Worm (Caenorhabditis elegans) whole organism, L2 larva: Measurements from ENCODE around the gene C17H12.2.
"Not testable (repeated sequence)": the region's sequence is repeated elsewhere in the genome, so short reads cannot be mapped to it uniquely, and the experiment has no call there.

ENCODE experiments used
- C34F6.9 ChIP-seq: fragments of 150-350 bp; optimal IDR thresholded peaks from 2 replicates; lab custom pipeline; 2014; ENCODE audit warnings: missing biosample characterization, missing genetic modification characterization
- Y55F3AM.14 ChIP-seq: fragments of 200-800 bp; sonication (Bioruptor generic); optimal IDR thresholded peaks from 2 replicates; lab custom pipeline; 2018; ENCODE audit warnings: mild to moderate bottlenecking, missing genetic modification characterization, missing compliant biosample characterization
- ZK546.5 ChIP-seq: sonication (generic microtip); optimal IDR thresholded peaks from 2 replicates; lab custom pipeline; 2017; ENCODE audit warnings: missing biosample characterization, missing genetic modification characterization
- alr-1 ChIP-seq: fragments of 150-350 bp; optimal IDR thresholded peaks from 2 replicates; lab custom pipeline; 2014; ENCODE audit warnings: missing biosample characterization, missing genetic modification characterization
- aly-2 ChIP-seq: fragments of 150-350 bp; optimal IDR thresholded peaks from 2 replicates; lab custom pipeline; 2014; ENCODE audit warnings: missing biosample characterization, missing genetic modification characterization
- blmp-1 ChIP-seq: sonication (generic microtip); optimal IDR thresholded peaks from 2 replicates; lab custom pipeline; 2017; ENCODE audit warnings: missing genetic modification characterization, mild to moderate bottlenecking, missing compliant biosample characterization, antibody characterized with exemption, moderate library complexity; ENCODE audit not compliant: insufficient read depth
- ceh-16 ChIP-seq: fragments of 150-350 bp; optimal IDR thresholded peaks from 2 replicates; lab custom pipeline; 2014; ENCODE audit warnings: missing biosample characterization, missing genetic modification characterization
- crh-2 ChIP-seq: sonication (generic microtip); optimal IDR thresholded peaks from 2 replicates; lab custom pipeline; 2017; ENCODE audit warnings: missing biosample characterization, missing genetic modification characterization
- dmd-4 ChIP-seq: sonication (generic microtip); optimal IDR thresholded peaks from 2 replicates; lab custom pipeline; 2017; ENCODE audit warnings: missing biosample characterization, missing genetic modification characterization
- egl-27 ChIP-seq: sonication (generic microtip); optimal IDR thresholded peaks from 3 replicates; lab custom pipeline; 2017; ENCODE audit warnings: missing biosample characterization, missing genetic modification reagents, missing genetic modification characterization
- elt-3 ChIP-seq: sonication (generic microtip); optimal IDR thresholded peaks from 2 replicates; lab custom pipeline; 2017; ENCODE audit warnings: missing biosample characterization, missing genetic modification characterization
- fos-1 ChIP-seq: fragments of 150-350 bp; optimal IDR thresholded peaks from 2 replicates; lab custom pipeline; 2014; ENCODE audit warnings: missing biosample characterization, missing genetic modification characterization
- gmeb-1 ChIP-seq: fragments of 150-350 bp; optimal IDR thresholded peaks from 2 replicates; lab custom pipeline; 2014; ENCODE audit warnings: missing biosample characterization, missing genetic modification characterization
- lin-13 ChIP-seq: fragments of 150-350 bp; optimal IDR thresholded peaks from 2 replicates; lab custom pipeline; 2014; ENCODE audit warnings: missing biosample characterization, missing genetic modification reagents, missing genetic modification characterization
- mab-5 ChIP-seq: fragments of 150-350 bp; optimal IDR thresholded peaks from 2 replicates; lab custom pipeline; 2014; ENCODE audit warnings: missing biosample characterization, missing genetic modification characterization
- mbf-1 ChIP-seq: sonication (generic microtip); optimal IDR thresholded peaks from 2 replicates; lab custom pipeline; 2017; ENCODE audit warnings: missing biosample characterization, missing genetic modification characterization
- mdl-1 ChIP-seq, 2 experiments: fragments of 150-350 bp in 1 of 2; sonication (generic microtip) in 1 of 2; optimal IDR thresholded peaks; 2 replicates each; lab custom pipeline; 2017; ENCODE audit warnings: missing biosample characterization in 2 of 2, missing genetic modification characterization in 2 of 2
- nhr-10 ChIP-seq: sonication (generic microtip); optimal IDR thresholded peaks from 2 replicates; lab custom pipeline; 2017; ENCODE audit warnings: missing biosample characterization, missing genetic modification characterization
- nhr-11 ChIP-seq: fragments of 150-350 bp; optimal IDR thresholded peaks from 2 replicates; lab custom pipeline; 2014; ENCODE audit warnings: missing biosample characterization, missing genetic modification characterization
- nhr-12 ChIP-seq: fragments of 150-350 bp; optimal IDR thresholded peaks from 2 replicates; lab custom pipeline; 2014; ENCODE audit warnings: missing biosample characterization, missing genetic modification characterization
- nhr-129 ChIP-seq: fragments of 150-350 bp; optimal IDR thresholded peaks from 2 replicates; lab custom pipeline; 2014; ENCODE audit warnings: missing biosample characterization, missing genetic modification characterization
- nhr-21 ChIP-seq: fragments of 150-350 bp; optimal IDR thresholded peaks from 2 replicates; lab custom pipeline; 2014; ENCODE audit warnings: missing biosample characterization, missing genetic modification characterization
- nhr-23 ChIP-seq: fragments of 150-350 bp; optimal IDR thresholded peaks from 2 replicates; lab custom pipeline; 2014; ENCODE audit warnings: missing biosample characterization, missing genetic modification reagents, missing genetic modification characterization
- nhr-237 ChIP-seq: fragments of 150-350 bp; optimal IDR thresholded peaks from 2 replicates; lab custom pipeline; 2014; ENCODE audit warnings: missing biosample characterization, missing genetic modification characterization
- nhr-6 ChIP-seq: fragments of 150-350 bp; optimal IDR thresholded peaks from 2 replicates; lab custom pipeline; 2014; ENCODE audit warnings: missing biosample characterization, missing genetic modification characterization
- nhr-77 ChIP-seq: fragments of 150-350 bp; optimal IDR thresholded peaks from 2 replicates; lab custom pipeline; 2014; ENCODE audit warnings: missing biosample characterization, missing genetic modification characterization
- sem-4 ChIP-seq: fragments of 150-350 bp; optimal IDR thresholded peaks from 2 replicates; lab custom pipeline; 2014; ENCODE audit warnings: missing biosample characterization, missing genetic modification reagents, missing genetic modification characterization
- skn-1 ChIP-seq: sonication (generic microtip); optimal IDR thresholded peaks from 2 replicates; lab custom pipeline; 2017; ENCODE audit warnings: missing biosample characterization, missing genetic modification characterization
- sma-3 ChIP-seq: sonication (generic microtip); optimal IDR thresholded peaks from 2 replicates; lab custom pipeline; 2016; ENCODE audit warnings: missing genetic modification reagents, missing genetic modification characterization, missing compliant biosample characterization
- snpc-4 ChIP-seq: fragments of 150-350 bp; optimal IDR thresholded peaks from 2 replicates; lab custom pipeline; 2014; ENCODE audit warnings: missing biosample characterization, missing genetic modification characterization
- unc-39 ChIP-seq: fragments of 150-350 bp; optimal IDR thresholded peaks from 2 replicates; lab custom pipeline; 2014; ENCODE audit warnings: missing biosample characterization, missing genetic modification characterization
- unc-62 ChIP-seq: fragments of 150-350 bp; optimal IDR thresholded peaks from 2 replicates; lab custom pipeline; 2014; ENCODE audit warnings: missing biosample characterization, missing genetic modification reagents, missing genetic modification characterization
- zag-1 ChIP-seq: fragments of 150-350 bp; optimal IDR thresholded peaks from 2 replicates; lab custom pipeline; 2014; ENCODE audit warnings: missing biosample characterization, missing genetic modification characterization
- ztf-11 ChIP-seq: sonication (generic microtip); optimal IDR thresholded peaks from 2 replicates; lab custom pipeline; 2017; ENCODE audit warnings: missing biosample characterization, missing genetic modification characterization
- ztf-4 ChIP-seq: fragments of 150-350 bp; optimal IDR thresholded peaks from 2 replicates; lab custom pipeline; 2014; ENCODE audit warnings: missing biosample characterization, missing genetic modification characterization

C17H12.2 gene

ce11 chrIV:6833617-6834016 is 43.3 kb upstream of the C17H12.2 start:
- no peak for TF ChIP-seq ztf-4 (tag; lab: Kevin White, UChicago)
- no peak for TF ChIP-seq unc-62 (GFP tag; lab: Kevin White, UChicago)
- TF ChIP-seq nhr-6 (tag; lab: Kevin White, UChicago): no peak
- TF ChIP-seq mab-5 (tag; lab: Kevin White, UChicago): peak; percentile 84
- peak; percentile 25 for TF ChIP-seq sem-4 (tag; lab: Kevin White, UChicago)
- no peak for TF ChIP-seq nhr-21 (tag; lab: Kevin White, UChicago)
- TF ChIP-seq egl-27 (tag; lab: Kevin White, UChicago): no peak

ce11 chrIV:6832194-6832593 is 41.9 kb upstream of the C17H12.2 start:
- TF ChIP-seq nhr-6 (tag; lab: Kevin White, UChicago): no peak
- TF ChIP-seq mdl-1 (tag; optimal IDR thresholded peaks at IDR 0.05; lab: Kevin White, UChicago): no peak
- TF ChIP-seq alr-1 (tag; lab: Kevin White, UChicago): no peak
- TF ChIP-seq ztf-11: no peak
- no peak for TF ChIP-seq ZK546.5 (tag; lab: Kevin White, UChicago)
- TF ChIP-seq lin-13 (GFP tag; lab: Kevin White, UChicago): no peak
- TF ChIP-seq skn-1: no peak
- TF ChIP-seq elt-3 (tag; lab: Kevin White, UChicago): no peak
- no peak for TF ChIP-seq nhr-23 (tag; lab: Kevin White, UChicago)
- no peak for TF ChIP-seq unc-39 (tag; lab: Kevin White, UChicago)
- TF ChIP-seq nhr-21 (tag; lab: Kevin White, UChicago): no peak
- no peak for TF ChIP-seq ceh-16 (tag; lab: Kevin White, UChicago)
- no peak for TF ChIP-seq nhr-11 (tag; lab: Kevin White, UChicago)
- no peak for TF ChIP-seq snpc-4 (tag; lab: Kevin White, UChicago)
- no peak for TF ChIP-seq zag-1 (tag; lab: Kevin White, UChicago)
- TF ChIP-seq blmp-1: no peak
- TF ChIP-seq nhr-129 (tag; lab: Kevin White, UChicago): no peak
- no peak for TF ChIP-seq Y55F3AM.14 (GFP tag; lab: Kevin White, UChicago)
- TF ChIP-seq, all 48 proteins: peak for 0

DNA sequence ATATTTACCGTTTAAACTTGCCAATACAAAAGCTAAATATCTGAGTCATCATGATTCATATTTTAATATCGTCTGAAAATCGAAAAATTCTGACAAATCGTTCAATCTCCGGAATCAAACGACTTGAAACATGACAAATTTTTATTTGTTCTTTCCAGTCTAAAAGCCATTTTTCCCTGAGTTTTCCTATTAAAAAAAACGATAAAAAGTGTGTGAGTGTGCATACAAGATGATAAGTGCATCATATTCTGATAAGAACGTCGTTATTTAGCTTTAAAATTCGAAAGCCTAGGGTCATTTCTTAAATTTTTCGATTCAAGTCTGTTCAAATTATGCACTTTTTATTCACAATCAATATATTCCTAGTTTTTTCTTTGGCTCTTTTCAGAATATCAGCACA is 39.6 kb upstream of the C17H12.2 start, which contains the start of gene H20E11.1:
Gene H20E11.1 (plus strand): TSS at position 244 of the 400 bp plus-strand sequence.
- TF ChIP-seq fos-1 (tag; lab: Kevin White, UChicago) (peak; percentile 94), nhr-11 (tag; lab: Kevin White, UChicago) (no peak)

- TF ChIP-seq ztf-4 (tag; lab: Kevin White, UChicago); sma-3; C34F6.9 (tag; lab: Kevin White, UChicago): not testable (repeated sequence)
Measured at ce11 chrIV:6827477-6827876, 37.2 kb upstream of the C17H12.2 start, which contains the start of gene H20E11.2. TSS of gene H20E11.2 (plus strand) at chrIV:6827777.

DNA sequence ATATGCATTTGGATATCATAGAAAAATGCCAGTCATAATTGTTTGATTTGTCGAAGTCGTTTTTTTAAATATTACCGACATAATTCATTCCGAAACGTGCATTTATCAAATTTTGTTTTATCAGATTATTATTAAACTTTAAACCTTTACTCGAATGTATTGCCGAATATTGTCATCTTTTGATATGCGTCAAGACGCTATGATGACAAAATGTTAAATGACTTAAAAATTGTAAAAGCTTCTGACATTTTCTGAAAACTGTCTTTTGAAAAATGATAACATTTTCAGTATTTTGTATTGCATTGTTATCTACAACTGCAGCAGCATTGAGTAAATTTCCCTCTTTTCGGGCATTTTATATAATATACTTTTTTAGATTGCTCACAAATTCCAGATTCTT is 34.3 kb upstream of the C17H12.2 start, which contains the start of gene H20E11.3:
Gene H20E11.3 (plus strand): TSS at position 195 of the 400 bp plus-strand sequence.
- peak; percentile 49 for TF ChIP-seq fos-1 (tag; lab: Kevin White, UChicago)
- TF ChIP-seq skn-1: peak; percentile 85
- TF ChIP-seq dmd-4: no peak

DNA sequence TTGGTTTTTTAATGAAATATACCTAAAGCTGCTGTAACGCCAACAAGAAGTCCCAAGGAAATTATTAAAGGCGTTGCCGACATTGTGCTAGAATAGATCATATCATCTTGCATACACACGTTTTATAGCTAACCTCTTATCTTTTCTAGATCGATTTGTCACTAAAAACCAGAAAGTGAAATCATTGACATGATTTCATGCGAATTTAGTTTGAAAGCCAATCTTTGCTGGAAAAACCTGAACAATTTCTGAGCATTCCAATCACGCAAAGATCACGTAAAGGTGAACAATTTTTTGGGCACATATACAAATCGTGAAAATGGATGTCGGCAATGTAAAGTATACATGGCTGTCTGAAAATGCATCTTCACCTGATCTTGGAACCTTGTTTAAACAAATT is 32.1 kb upstream of the C17H12.2 start, which contains the start of gene C17H12.6:
Gene C17H12.6 (minus strand): TSS at position 101 of the 400 bp plus-strand sequence.
- TF ChIP-seq unc-39 (tag; lab: Kevin White, UChicago) (no peak), sem-4 (tag; lab: Kevin White, UChicago) (no peak), unc-62 (GFP tag; lab: Kevin White, UChicago) (no peak), nhr-12 (tag; lab: Kevin White, UChicago) (no peak), egl-27 (tag; lab: Kevin White, UChicago) (no peak), aly-2 (no peak), mbf-1 (no peak), nhr-77 (tag; lab: Kevin White, UChicago) (no peak), nhr-237 (tag; lab: Kevin White, UChicago) (no peak), Y55F3AM.14 (GFP tag; lab: Kevin White, UChicago) (no peak), elt-3 (tag; lab: Kevin White, UChicago) (no peak), gmeb-1 (tag; lab: Kevin White, UChicago) (no peak), nhr-6 (tag; lab: Kevin White, UChicago) (no peak), nhr-23 (tag; lab: Kevin White, UChicago) (no peak), sma-3 (no peak), nhr-10 (tag; lab: Kevin White, UChicago) (no peak), crh-2 (tag; lab: Kevin White, UChicago) (no peak)
